Fruit fly (Drosophila melanogaster) whole organism, adult: Measurements from ENCODE around the gene ERR.
A peak's percentile ranks its signal among the peaks of the same experiment; 100 is the strongest.

Experiments used
- CG11617 ChIP-seq: fragments of 200-800 bp; sonication (Bioruptor generic); optimal IDR thresholded peaks from 2 replicates; lab custom pipeline; 2017; ENCODE audit warnings: mild to moderate bottlenecking, missing biosample characterization, missing genetic modification reagents, missing genetic modification characterization
- CG14711 ChIP-seq: fragments of 200-800 bp; sonication (Bioruptor generic); optimal IDR thresholded peaks from 2 replicates; lab custom pipeline; 2018; ENCODE audit warnings: missing biosample characterization, mild to moderate bottlenecking, missing genetic modification characterization, moderate library complexity
- CG1620 ChIP-seq: fragments of 200-800 bp; sonication (Bioruptor generic); optimal IDR thresholded peaks from 2 replicates; lab custom pipeline; 2016; ENCODE audit warnings: missing biosample characterization, missing genetic modification characterization
- CG33017 ChIP-seq: fragments of 200-800 bp; sonication (Bioruptor generic); optimal IDR thresholded peaks from 2 replicates; lab custom pipeline; 2018; ENCODE audit warnings: missing biosample characterization, mild to moderate bottlenecking, missing genetic modification characterization, moderate library complexity
- CG7045 ChIP-seq: fragments of 200-800 bp; sonication (Bioruptor generic); optimal IDR thresholded peaks from 2 replicates; lab custom pipeline; 2017; ENCODE audit warnings: missing biosample characterization, mild to moderate bottlenecking, missing genetic modification characterization
- Clk ChIP-seq: fragments of 200-800 bp; sonication (Bioruptor generic); optimal IDR thresholded peaks from 2 replicates; lab custom pipeline; 2017; ENCODE audit warnings: missing biosample characterization, missing genetic modification characterization
- Hr96 ChIP-seq: fragments of 200-800 bp; sonication (Bioruptor generic); optimal IDR thresholded peaks from 2 replicates; lab custom pipeline; 2016; ENCODE audit warnings: missing biosample characterization, missing genetic modification characterization
- Mnt ChIP-seq: fragments of 200-800 bp; sonication (Bioruptor generic); optimal IDR thresholded peaks from 2 replicates; lab custom pipeline; 2016; ENCODE audit warnings: missing biosample characterization, mild to moderate bottlenecking, missing genetic modification characterization
- bab1 ChIP-seq: fragments of 200-800 bp; sonication (Bioruptor generic); optimal IDR thresholded peaks from 3 replicates; lab custom pipeline; 2019; ENCODE audit warnings: missing biosample characterization, mild to moderate bottlenecking, missing genetic modification characterization, moderate library complexity
- cic ChIP-seq: fragments of 200-800 bp; sonication (Bioruptor generic); optimal IDR thresholded peaks from 2 replicates; lab custom pipeline; 2017; ENCODE audit warnings: missing biosample characterization, mild to moderate bottlenecking, missing genetic modification characterization, moderate library complexity
- kay ChIP-seq: fragments of 200-800 bp; sonication (Bioruptor generic); peaks from one replicate; lab custom pipeline; 2016; ENCODE audit warnings: missing biosample characterization, missing genetic modification characterization, borderline replicate concordance
- ovo ChIP-seq: fragments of 200-800 bp; sonication (Bioruptor generic); optimal IDR thresholded peaks from 2 replicates; lab custom pipeline; 2016; ENCODE audit warnings: missing biosample characterization, missing genetic modification characterization
- pad ChIP-seq: fragments of 200-800 bp; sonication (Bioruptor generic); optimal IDR thresholded peaks from 3 replicates; lab custom pipeline; 2017; ENCODE audit warnings: missing biosample characterization, missing genetic modification characterization, mild to moderate bottlenecking, moderate library complexity, missing genetic modification reagents
- tj ChIP-seq: fragments of 200-800 bp; sonication (Bioruptor generic); optimal IDR thresholded peaks from 3 replicates; lab custom pipeline; 2017; ENCODE audit warnings: missing biosample characterization, mild to moderate bottlenecking, missing genetic modification characterization, moderate library complexity

dm6 chr3L:8154544-8154943, 31.9 kb downstream of the ERR start:
- TF ChIP-seq CG11617 (GFP tag; lab: Kevin White, UChicago), result no peak
- no peak for TF ChIP-seq pad (GFP tag; lab: Kevin White, UChicago)
- TF ChIP-seq CG14711 (tag; lab: Kevin White, UChicago), result no peak
- no peak for TF ChIP-seq cic (GFP tag; lab: Kevin White, UChicago)
- TF ChIP-seq CG1620 (GFP tag; lab: Kevin White, UChicago), result no peak
- peak; percentile 76 for TF ChIP-seq tj (GFP tag; lab: Kevin White, UChicago)
- no peak for TF ChIP-seq CG33017 (tag; lab: Kevin White, UChicago)
- no peak for TF ChIP-seq bab1
- TF ChIP-seq ovo (GFP tag; lab: Kevin White, UChicago), result no peak
- TF ChIP-seq kay (GFP tag; lab: Kevin White, UChicago), result no peak
- TF ChIP-seq Hr96, result no peak
- no peak for TF ChIP-seq Mnt (GFP tag; lab: Kevin White, UChicago)
- no peak for TF ChIP-seq Clk (GFP tag; lab: Kevin White, UChicago)
- TF ChIP-seq CG7045 (GFP tag; lab: Kevin White, UChicago), result no peak
